Fruit fly (Drosophila melanogaster) whole organism, adult: Measurements from ENCODE around the gene dysf.

Source experiments
- CG1620 ChIP-seq: fragments of 200-800 bp; sonication (Bioruptor generic); optimal IDR thresholded peaks from 2 replicates; lab custom pipeline; 2016; ENCODE audit warnings: missing biosample characterization, missing genetic modification characterization
- CG33017 ChIP-seq: fragments of 200-800 bp; sonication (Bioruptor generic); optimal IDR thresholded peaks from 2 replicates; lab custom pipeline; 2018; ENCODE audit warnings: missing biosample characterization, mild to moderate bottlenecking, missing genetic modification characterization, moderate library complexity
- ovo ChIP-seq: fragments of 200-800 bp; sonication (Bioruptor generic); optimal IDR thresholded peaks from 2 replicates; lab custom pipeline; 2016; ENCODE audit warnings: missing biosample characterization, missing genetic modification characterization

DNA sequence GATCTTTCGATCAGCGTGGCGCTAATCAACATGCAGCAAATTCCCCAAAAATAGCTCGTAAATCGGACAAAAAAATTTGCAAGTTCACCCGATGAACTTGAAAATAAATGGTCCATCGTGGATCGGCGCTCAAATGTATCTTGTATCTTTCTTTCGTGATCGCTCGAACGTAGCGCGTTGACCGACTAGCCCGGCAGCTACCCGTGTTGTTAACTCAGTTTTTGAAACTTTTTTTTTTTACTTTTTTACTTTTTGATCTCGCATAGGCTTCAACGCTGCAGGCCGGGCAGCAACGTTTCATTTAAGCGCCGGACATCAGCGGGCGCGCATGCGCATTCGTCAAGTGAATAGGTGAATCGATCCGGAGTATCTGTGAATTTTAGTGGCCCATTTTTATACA, 34.3 kb upstream of the dysf start, which contains the start of gene CG6142:
- TF ChIP-seq ovo (GFP tag; lab: Kevin White, UChicago) (no peak), CG1620 (GFP tag; lab: Kevin White, UChicago) (no peak), CG33017 (tag; lab: Kevin White, UChicago) (no peak)
